Worm (Caenorhabditis elegans) whole organism, late embryonic: ENCODE data around the gene cnp-2.

ENCODE experiments used
- C08G9.2 ChIP-seq: sonication (generic microtip); optimal IDR thresholded peaks from 2 replicates; lab custom pipeline; 2016; ENCODE audit warnings: mild to moderate bottlenecking, missing genetic modification characterization, moderate library complexity, missing compliant biosample characterization
- F13H6.1 ChIP-seq: sonication (generic microtip); optimal IDR thresholded peaks from 2 replicates; lab custom pipeline; 2016; ENCODE audit warnings: missing genetic modification characterization, missing compliant biosample characterization
- K02D7.2 ChIP-seq: sonication (generic microtip); optimal IDR thresholded peaks from 2 replicates; lab custom pipeline; 2017; ENCODE audit warnings: mild to moderate bottlenecking, missing genetic modification characterization, missing compliant biosample characterization
- T23F11.4 ChIP-seq: fragments of 200-800 bp; sonication (Bioruptor generic); optimal IDR thresholded peaks from 2 replicates; lab custom pipeline; 2018; ENCODE audit warnings: mild to moderate bottlenecking, missing genetic modification characterization, missing compliant biosample characterization
- ama-1 ChIP-seq: fragments of 150-350 bp; optimal IDR thresholded peaks from 2 replicates; lab custom pipeline; 2014
- ceh-18 ChIP-seq: sonication (generic microtip); optimal IDR thresholded peaks from 2 replicates; lab custom pipeline; 2016; ENCODE audit warnings: missing genetic modification characterization, missing compliant biosample characterization
- ceh-2 ChIP-seq: sonication (generic microtip); optimal IDR thresholded peaks from 2 replicates; lab custom pipeline; 2016; ENCODE audit warnings: missing genotype, missing genetic modification characterization, missing compliant biosample characterization
- ceh-22 ChIP-seq: sonication (generic microtip); optimal IDR thresholded peaks from 2 replicates; lab custom pipeline; 2017; ENCODE audit warnings: missing biosample characterization, missing genetic modification characterization
- ceh-24 ChIP-seq: sonication (generic microtip); optimal IDR thresholded peaks from 2 replicates; lab custom pipeline; 2016; ENCODE audit warnings: mild to moderate bottlenecking, missing genetic modification characterization, missing compliant biosample characterization
- ceh-30 ChIP-seq: fragments of 150-350 bp; optimal IDR thresholded peaks from 2 replicates; lab custom pipeline; 2014; ENCODE audit warnings: missing biosample characterization, missing genetic modification characterization
- ceh-45 ChIP-seq: fragments of 200-800 bp; sonication (Bioruptor generic); IDR thresholded peaks from 2 replicates; pipeline ENCODE4 v1.3.6; 2022; ENCODE audit warnings: missing genetic modification reagents, missing genetic modification characterization, missing compliant biosample characterization
- ceh-48 ChIP-seq: sonication (generic microtip); optimal IDR thresholded peaks from 2 replicates; lab custom pipeline; 2016; ENCODE audit warnings: missing genetic modification characterization, inconsistent platforms, missing compliant biosample characterization
- ceh-9 ChIP-seq: sonication (generic microtip); optimal IDR thresholded peaks from 2 replicates; lab custom pipeline; 2016; ENCODE audit warnings: mild to moderate bottlenecking, missing genetic modification characterization, inconsistent platforms, missing compliant biosample characterization
- che-1 ChIP-seq: sonication (generic microtip); optimal IDR thresholded peaks from 2 replicates; lab custom pipeline; 2016; ENCODE audit warnings: mild to moderate bottlenecking, missing genetic modification characterization, missing compliant biosample characterization
- dve-1 ChIP-seq: sonication (generic microtip); optimal IDR thresholded peaks from 2 replicates; lab custom pipeline; 2017; ENCODE audit warnings: antibody characterized with exemption, mild to moderate bottlenecking, missing genetic modification characterization, missing compliant biosample characterization
- elt-4 ChIP-seq: sonication (generic microtip); optimal IDR thresholded peaks from 2 replicates; lab custom pipeline; 2016; ENCODE audit warnings: missing genetic modification characterization, missing compliant biosample characterization
- fax-1 ChIP-seq: sonication (generic microtip); optimal IDR thresholded peaks from 2 replicates; lab custom pipeline; 2016; ENCODE audit warnings: missing genotype, missing genetic modification characterization, missing compliant biosample characterization
- fkh-10 ChIP-seq: fragments of 150-350 bp; optimal IDR thresholded peaks from 2 replicates; lab custom pipeline; 2014; ENCODE audit warnings: missing biosample characterization, missing genetic modification reagents, missing genetic modification characterization
- gmeb-2 ChIP-seq: sonication (generic microtip); optimal IDR thresholded peaks from 2 replicates; lab custom pipeline; 2016; ENCODE audit warnings: missing genetic modification characterization, inconsistent platforms, missing compliant biosample characterization
- hlh-30 ChIP-seq: sonication (generic microtip); optimal IDR thresholded peaks from 2 replicates; lab custom pipeline; 2017; ENCODE audit warnings: antibody characterized with exemption, missing genetic modification characterization, missing compliant biosample characterization; ENCODE audit not compliant: insufficient read depth
- hlh-8 ChIP-seq: sonication (generic microtip); optimal IDR thresholded peaks from 2 replicates; lab custom pipeline; 2016; ENCODE audit warnings: missing genotype, missing genetic modification characterization, missing compliant biosample characterization
- lin-11 ChIP-seq: fragments of 200-800 bp; sonication (Bioruptor generic); optimal IDR thresholded peaks from 2 replicates; lab custom pipeline; 2018; ENCODE audit warnings: mild to moderate bottlenecking, missing genetic modification characterization, missing compliant biosample characterization
- madf-2 ChIP-seq: sonication (generic microtip); optimal IDR thresholded peaks from 2 replicates; lab custom pipeline; 2017; ENCODE audit warnings: missing genetic modification characterization, missing compliant biosample characterization
- nfya-1 ChIP-seq: sonication (generic microtip); optimal IDR thresholded peaks from 2 replicates; lab custom pipeline; 2017; ENCODE audit warnings: missing genetic modification characterization, mild to moderate bottlenecking, missing compliant biosample characterization, antibody characterized with exemption, moderate library complexity
- nhr-11 ChIP-seq: fragments of 150-350 bp; optimal IDR thresholded peaks from 2 replicates; lab custom pipeline; 2014; ENCODE audit warnings: missing biosample characterization, missing genetic modification characterization
- nhr-232 ChIP-seq: sonication (generic microtip); optimal IDR thresholded peaks from 2 replicates; lab custom pipeline; 2016; ENCODE audit warnings: missing genetic modification characterization, missing compliant biosample characterization
- npax-4 ChIP-seq: sonication (generic microtip); optimal IDR thresholded peaks from 2 replicates; lab custom pipeline; 2016; ENCODE audit warnings: missing genetic modification characterization, missing compliant biosample characterization
- odd-2 ChIP-seq: sonication (generic microtip); optimal IDR thresholded peaks from 2 replicates; lab custom pipeline; 2017; ENCODE audit warnings: antibody characterized with exemption, mild to moderate bottlenecking, missing genetic modification characterization, missing compliant biosample characterization
- pag-3 ChIP-seq: sonication (generic microtip); optimal IDR thresholded peaks from 2 replicates; lab custom pipeline; 2016; ENCODE audit warnings: missing compliant biosample characterization, missing genetic modification characterization, borderline replicate concordance
- pax-1 ChIP-seq: fragments of 150-350 bp; optimal IDR thresholded peaks from 2 replicates; lab custom pipeline; 2014; ENCODE audit warnings: missing biosample characterization, missing genetic modification characterization
- pha-4 ChIP-seq: fragments of 150-350 bp; optimal IDR thresholded peaks from 2 replicates; lab custom pipeline; 2018; ENCODE audit warnings: missing biosample characterization, missing genetic modification reagents, missing genetic modification characterization
- pros-1 ChIP-seq: fragments of 150-350 bp; optimal IDR thresholded peaks from 2 replicates; lab custom pipeline; 2014; ENCODE audit warnings: missing biosample characterization, missing genetic modification reagents, missing genetic modification characterization
- ref-2 ChIP-seq: sonication (generic microtip); optimal IDR thresholded peaks from 2 replicates; lab custom pipeline; 2016; ENCODE audit warnings: missing genetic modification characterization, missing compliant biosample characterization
- rnt-1 ChIP-seq: sonication (generic microtip); optimal IDR thresholded peaks from 2 replicates; lab custom pipeline; 2016; ENCODE audit warnings: missing genetic modification characterization, missing compliant biosample characterization
- sdc-2 ChIP-seq: sonication (generic microtip); optimal IDR thresholded peaks from 2 replicates; lab custom pipeline; 2016; ENCODE audit warnings: missing genotype, missing genetic modification characterization, missing compliant biosample characterization
- syd-9 ChIP-seq: sonication (generic microtip); optimal IDR thresholded peaks from 2 replicates; lab custom pipeline; 2016; ENCODE audit warnings: mild to moderate bottlenecking, missing genetic modification characterization, moderate library complexity, missing compliant biosample characterization
- tbx-2 ChIP-seq: sonication (generic microtip); optimal IDR thresholded peaks from 2 replicates; lab custom pipeline; 2016; ENCODE audit warnings: missing genetic modification characterization, missing compliant biosample characterization
- tbx-7 ChIP-seq: sonication (generic microtip); optimal IDR thresholded peaks from 2 replicates; lab custom pipeline; 2016; ENCODE audit warnings: missing genotype, missing genetic modification characterization, missing compliant biosample characterization
- ttx-3 ChIP-seq: sonication (generic microtip); optimal IDR thresholded peaks from 2 replicates; lab custom pipeline; 2016; ENCODE audit warnings: missing genetic modification reagents, missing genetic modification characterization, missing compliant biosample characterization
- unc-3 ChIP-seq, 2 experiments: fragments of 200-800 bp in 1 of 2; sonication (Bioruptor generic) in 1 of 2; sonication (generic microtip) in 1 of 2; conservative IDR thresholded peaks in 1 of 2; optimal IDR thresholded peaks in 1 of 2; 2 replicates each; pipeline versions ENCODE4 v1.3.6 to Lab custom; 2016 to 2022; ENCODE audit warnings: missing compliant biosample characterization in 2 of 2, missing genetic modification characterization in 2 of 2, missing genetic modification reagents in 1 of 2
- unc-42 ChIP-seq: sonication (generic microtip); optimal IDR thresholded peaks from 2 replicates; lab custom pipeline; 2016; ENCODE audit warnings: missing genotype, missing genetic modification characterization, missing compliant biosample characterization
- unc-55 ChIP-seq: sonication (generic microtip); optimal IDR thresholded peaks from 2 replicates; lab custom pipeline; 2017; ENCODE audit warnings: missing biosample characterization, missing genetic modification reagents, missing genetic modification characterization
- ztf-16 ChIP-seq: sonication (generic microtip); optimal IDR thresholded peaks from 2 replicates; lab custom pipeline; 2017; ENCODE audit warnings: missing genetic modification characterization, missing compliant biosample characterization

Gene cnp-2

ce11 chrII:12728608-12729007, 32.0 kb upstream of the cnp-2 start:
- no peak for TF ChIP-seq rnt-1 (tag; lab: Kevin White, UChicago)
- no peak for TF ChIP-seq ceh-48
- TF ChIP-seq pag-3 (tag; lab: Kevin White, UChicago), result no peak
- TF ChIP-seq syd-9 (tag; lab: Kevin White, UChicago), result no peak
- no peak for TF ChIP-seq nhr-11
- TF ChIP-seq F13H6.1 (tag; lab: Kevin White, UChicago), result no peak
- TF ChIP-seq ttx-3 (tag; lab: Kevin White, UChicago), result no peak
- no peak for TF ChIP-seq T23F11.4 (GFP tag; lab: Kevin White, UChicago)
- no peak for TF ChIP-seq pros-1
- no peak for TF ChIP-seq ama-1 (lab: Kevin White, UChicago)
- no peak for TF ChIP-seq pax-1 (tag; lab: Kevin White, UChicago)
- no peak for TF ChIP-seq ref-2
- no peak for TF ChIP-seq ceh-2 (tag; lab: Kevin White, UChicago)

- TF ChIP-seq ceh-2 (tag; lab: Kevin White, UChicago) (no peak), odd-2 (tag; lab: Kevin White, UChicago) (no peak), tbx-7 (tag; lab: Kevin White, UChicago) (no peak), unc-42 (tag; lab: Kevin White, UChicago) (no peak), pha-4 (tag; lab: Kevin White, UChicago) (no peak), pax-1 (tag; lab: Kevin White, UChicago) (no peak), K02D7.2 (tag; lab: Kevin White, UChicago) (no peak), ceh-30 (tag; lab: Kevin White, UChicago) (no peak), madf-2 (no peak), tbx-2 (tag; lab: Kevin White, UChicago) (no peak), unc-3 (GFP tag; conservative IDR thresholded peaks at IDR 0.05; lab: Robert Waterston, UW) (no peak), unc-3 (tag; optimal IDR thresholded peaks at IDR 0.05; lab: Kevin White, UChicago) (no peak), nhr-232 (tag; lab: Kevin White, UChicago) (no peak), ztf-16 (tag; lab: Kevin White, UChicago) (no peak), ttx-3 (tag; lab: Kevin White, UChicago) (no peak), ceh-24 (tag; lab: Kevin White, UChicago) (no peak), npax-4 (no peak), che-1 (tag; lab: Kevin White, UChicago) (no peak), rnt-1 (tag; lab: Kevin White, UChicago) (no peak), hlh-8 (no peak)
Measured at ce11 chrII:12729952-12730351, 30.6 kb upstream of the cnp-2 start.

DNA sequence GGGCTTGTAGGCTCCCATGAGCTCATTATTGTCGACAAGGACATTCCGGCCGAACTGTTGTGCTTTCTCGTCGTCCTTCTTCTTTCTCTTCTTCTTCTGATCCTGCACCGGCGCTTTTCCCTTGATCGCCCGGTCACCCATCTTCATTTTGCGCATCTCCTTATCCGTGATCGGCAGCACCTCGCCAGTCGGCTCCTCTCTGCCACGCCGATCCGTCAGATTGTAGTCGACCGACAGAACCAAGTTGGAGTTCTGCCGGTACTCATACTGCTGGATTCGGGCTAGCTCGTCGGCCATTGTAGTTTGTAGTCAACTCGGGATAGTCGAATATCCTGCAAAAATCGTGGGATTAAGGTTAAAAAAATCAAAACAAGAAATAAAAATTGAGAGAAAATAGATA, 24.0 kb upstream of the cnp-2 start, which contains the start of gene snrp-200:
snrp-200 (minus strand) TSS at position 332 of the 400 bp plus-strand sequence.
- TF ChIP-seq elt-4 (no peak), unc-55 (GFP tag; lab: Kevin White, UChicago) (no peak), lin-11 (tag; lab: Kevin White, UChicago) (no peak), sdc-2 (tag; lab: Kevin White, UChicago) (no peak), pha-4 (tag; lab: Kevin White, UChicago) (no peak)

DNA sequence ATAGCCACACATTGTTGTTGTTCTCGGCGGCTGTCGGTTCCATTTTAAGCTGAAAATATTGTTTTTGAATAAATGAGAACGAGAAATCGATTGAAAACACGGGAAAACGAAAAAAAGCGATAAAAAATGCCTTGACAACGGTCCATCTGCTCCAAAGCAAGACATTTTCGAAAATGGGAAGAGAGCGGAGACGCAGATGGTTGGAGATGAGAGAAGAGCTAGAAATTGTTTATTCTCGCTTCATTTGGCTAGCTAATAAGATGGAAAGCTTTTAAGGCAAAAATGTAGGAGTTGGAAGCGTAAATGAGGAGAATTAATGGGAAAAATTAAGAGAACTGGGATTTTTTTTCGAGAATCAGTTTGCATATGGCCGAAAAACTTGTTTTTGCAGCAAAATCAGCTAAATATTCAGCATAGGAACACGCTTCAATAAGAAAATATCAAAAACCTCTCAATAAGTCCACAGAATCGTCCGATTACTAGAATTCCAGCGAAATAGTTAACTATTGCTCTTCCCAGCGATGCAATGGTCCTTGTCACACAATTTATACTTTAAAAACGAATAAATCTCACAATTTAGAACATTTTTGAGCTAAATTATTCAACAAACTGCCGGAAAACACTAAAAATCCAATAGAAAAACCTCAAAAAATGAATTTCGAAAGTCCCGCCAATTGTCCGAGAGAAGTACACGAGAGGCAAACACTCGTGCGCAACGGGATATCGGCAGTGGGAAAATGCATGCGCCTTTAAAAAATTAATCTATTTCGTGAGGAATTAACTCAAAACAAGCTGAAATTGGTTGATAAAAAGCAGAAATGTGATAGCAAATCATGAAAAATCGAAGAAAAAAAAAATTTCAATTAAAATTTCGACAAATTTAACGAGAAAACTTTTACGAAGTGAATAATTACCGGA, 22.1 kb upstream of the cnp-2 start, which contains the start of gene pisy-1:
pisy-1 (minus strand) TSS at position 51 of the 918 bp plus-strand sequence.
- no peak for TF ChIP-seq C08G9.2
- TF ChIP-seq nhr-232 (tag; lab: Kevin White, UChicago), result no peak
- no peak for TF ChIP-seq fkh-10 (GFP tag; lab: Kevin White, UChicago)
- no peak for TF ChIP-seq gmeb-2 (tag; lab: Kevin White, UChicago)
- TF ChIP-seq ceh-45, result no peak
- TF ChIP-seq unc-42 (tag; lab: Kevin White, UChicago), result peak; percentile 60
- no peak for TF ChIP-seq fax-1 (tag; lab: Kevin White, UChicago)
- TF ChIP-seq T23F11.4 (GFP tag; lab: Kevin White, UChicago), result no peak
- TF ChIP-seq nfya-1 (tag; lab: Kevin White, UChicago), result peak; percentile 48
- no peak for TF ChIP-seq dve-1 (tag; lab: Kevin White, UChicago)
- no peak for TF ChIP-seq ceh-9 (tag; lab: Kevin White, UChicago)
- peak; percentile 64 for TF ChIP-seq hlh-30 (tag; lab: Kevin White, UChicago)
- no peak for TF ChIP-seq ceh-22 (tag; lab: Kevin White, UChicago)
- no peak for TF ChIP-seq ceh-18 (tag; lab: Kevin White, UChicago)
